Fruit fly (Drosophila melanogaster): ENCODE results near the gene Nt5a.

Gene Nt5a

DNA sequence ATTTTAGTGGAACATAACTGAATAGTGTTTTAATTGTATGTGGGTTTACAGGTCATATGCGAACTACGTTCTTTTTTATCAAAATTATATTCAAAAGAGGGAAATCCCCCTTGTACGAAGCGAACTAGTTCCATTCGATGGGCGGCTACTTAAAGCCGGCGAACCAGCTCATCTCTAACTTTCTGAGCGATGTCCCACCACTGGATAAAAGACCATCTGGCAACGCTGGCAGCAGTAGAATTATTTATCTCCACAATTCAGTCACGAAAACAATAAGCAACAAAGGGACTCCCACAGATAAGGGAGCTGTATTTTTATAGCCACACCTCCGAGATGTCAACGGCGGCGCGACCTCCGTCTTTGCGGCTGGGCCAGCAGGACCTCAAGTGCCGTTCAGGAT lies 11.5 kb downstream of the Nt5a start, which contains the start of gene Rabex-5 (continued):
- no peak for TF ChIP-seq Hand (GFP tag; optimal IDR thresholded peaks at IDR 0.05)
- TF ChIP-seq CG6254 (GFP tag; optimal IDR thresholded peaks at IDR 0.05) = no peak
- peak; percentile 4 for TF ChIP-seq ind (GFP tag; optimal IDR thresholded peaks at IDR 0.05)
- no peak for TF ChIP-seq eve (GFP tag; optimal IDR thresholded peaks at IDR 0.05)
- TF ChIP-seq Med (GFP tag) = peak; percentile 85
- TF ChIP-seq CG4360 (GFP tag; IDR thresholded peaks at IDR 0.05) = no peak
- TF ChIP-seq fu2 (GFP tag; optimal IDR thresholded peaks at IDR 0.05) = peak; percentile 27
- peak; percentile 67 for TF ChIP-seq CHES-1-like (GFP tag; optimal IDR thresholded peaks at IDR 0.05)
- TF ChIP-seq CG11696 (GFP tag; IDR thresholded peaks at IDR 0.05) = no peak
- peak; percentile 73 for TF ChIP-seq sens (GFP tag)
- no peak for TF ChIP-seq Usf (GFP tag; optimal IDR thresholded peaks at IDR 0.05)
- TF ChIP-seq CG17612 (GFP tag; IDR thresholded peaks at IDR 0.05) = no peak
- peak; percentile 62 for TF ChIP-seq YL-1 (GFP tag; optimal IDR thresholded peaks at IDR 0.05)
- TF ChIP-seq CG1529 (GFP tag; optimal IDR thresholded peaks at IDR 0.05) = no peak
- TF ChIP-seq CG7745 (tag; optimal IDR thresholded peaks at IDR 0.05) = no peak
- TF ChIP-seq sisA (GFP tag; IDR thresholded peaks at IDR 0.05) = 0 out of 2 replicates have a peak, but pooled peaks have one; percentile 13
- TF ChIP-seq chif (GFP tag; optimal IDR thresholded peaks at IDR 0.05) = peak in 1 of 2 experiments; percentile 29
- TF ChIP-seq Dbx (GFP tag; IDR thresholded peaks at IDR 0.05) = peak; percentile 46; the same call in 2 of the 3 replicates
- TF ChIP-seq fd96Cb (tag; optimal IDR thresholded peaks at IDR 0.05) = no peak
- peak; percentile 40; the same call in 1 of the 2 replicates for TF ChIP-seq Ada2b (GFP tag; IDR thresholded peaks at IDR 0.05)
- no peak for TF ChIP-seq CG1233 (GFP tag; optimal IDR thresholded peaks at IDR 0.05)
- TF ChIP-seq CG9797 (GFP tag; optimal IDR thresholded peaks at IDR 0.05) = no peak
- no peak for TF ChIP-seq CG30431 (GFP tag; optimal IDR thresholded peaks at IDR 0.05)
- no peak for TF ChIP-seq klu (GFP tag; IDR thresholded peaks at IDR 0.05)
- peak; percentile 45 for TF ChIP-seq CG8944 (GFP tag; optimal IDR thresholded peaks at IDR 0.05)
- peak; percentile 97 for TF ChIP-seq Sry-δ (GFP tag; optimal IDR thresholded peaks at IDR 0.05)
- TF ChIP-seq HHEX (GFP tag; optimal IDR thresholded peaks at IDR 0.05) = peak; percentile 27
- peak; percentile 74 for TF ChIP-seq Sry-β (GFP tag; optimal IDR thresholded peaks at IDR 0.05)
- no peak for TF ChIP-seq Ssrp (tag; optimal IDR thresholded peaks at IDR 0.05)
- peak; percentile 14 for TF ChIP-seq Meics (GFP tag; optimal IDR thresholded peaks at IDR 0.05)
- no peak for TF ChIP-seq Kr (GFP tag; optimal IDR thresholded peaks at IDR 0.05)
- TF ChIP-seq CG34422 (GFP tag; IDR thresholded peaks at IDR 0.05) = no peak; the same call in 2 of the 3 replicates
- peak; percentile 65 for TF ChIP-seq CG3847 (GFP tag; IDR thresholded peaks at IDR 0.05)
- peak; percentile 63 for TF ChIP-seq Rfx (GFP tag; IDR thresholded peaks at IDR 0.05)
- TF ChIP-seq CG12236 (GFP tag; optimal IDR thresholded peaks at IDR 0.05) = no peak
- no peak; the same call in 1 of the 2 replicates for TF ChIP-seq Atf6 (GFP tag; IDR thresholded peaks at IDR 0.05)
- TF ChIP-seq CG3407 (GFP tag; optimal IDR thresholded peaks at IDR 0.05) = no peak
- no peak for TF ChIP-seq Six4 (GFP tag; optimal IDR thresholded peaks at IDR 0.05)
- no peak for TF ChIP-seq eyg (GFP tag; optimal IDR thresholded peaks at IDR 0.05)
- TF ChIP-seq CG11093 (GFP tag; IDR thresholded peaks at IDR 0.05) = no peak
- TF ChIP-seq Ravus (GFP tag; IDR thresholded peaks at IDR 0.05) = no peak
- no peak for TF ChIP-seq GATAe (GFP tag; conservative IDR thresholded peaks at IDR 0.05)
- no peak for TF ChIP-seq CG3726 (GFP tag; IDR thresholded peaks at IDR 0.05)
- TF ChIP-seq trem (tag; optimal IDR thresholded peaks at IDR 0.05) = peak; percentile 52
- TF ChIP-seq CG17912 (GFP tag; optimal IDR thresholded peaks at IDR 0.05) = peak; percentile 39
- TF ChIP-seq Dad (GFP tag; optimal IDR thresholded peaks at IDR 0.05) = no peak
- no peak for TF ChIP-seq CG5245 (GFP tag; optimal IDR thresholded peaks at IDR 0.05)
- no peak for TF ChIP-seq zf30C (GFP tag; optimal IDR thresholded peaks at IDR 0.05)
- no peak for TF ChIP-seq CG8388 (GFP tag; optimal IDR thresholded peaks at IDR 0.05)
- no peak for TF ChIP-seq CG18599 (GFP tag; optimal IDR thresholded peaks at IDR 0.05)
- no peak for TF ChIP-seq C15 (GFP tag; IDR thresholded peaks at IDR 0.05)
- peak; percentile 77 for TF ChIP-seq CG2120 (GFP tag; optimal IDR thresholded peaks at IDR 0.05)
- no peak for TF ChIP-seq hth (optimal IDR thresholded peaks at IDR 0.05)
